Worm (Caenorhabditis elegans): ENCODE results near the gene str-33.

Gene str-33

DNA sequence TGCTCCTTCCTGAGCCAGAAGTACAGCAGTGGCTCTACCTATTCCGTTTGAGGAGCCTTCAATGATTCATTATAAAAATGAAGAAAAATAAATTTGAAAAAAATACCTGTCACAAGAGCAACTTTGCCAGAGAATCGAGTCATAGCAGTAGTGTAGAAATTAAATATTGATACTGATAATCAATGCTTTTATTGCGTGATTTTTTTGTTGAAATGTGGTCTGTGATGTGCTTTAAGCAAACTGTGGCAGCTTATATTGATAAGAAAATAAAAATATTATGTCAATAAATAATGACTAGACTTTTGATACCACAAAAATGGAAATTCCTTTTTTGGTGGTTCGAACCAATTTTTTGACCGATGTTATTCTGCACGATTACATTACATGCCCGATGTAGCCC, 36.7 kb downstream of the str-33 start, which contains the start of gene dhs-14:
Gene dhs-14, minus strand, starts transcription at position 149 of the 400 bp plus-strand sequence.
- no peak for TF ChIP-seq nhr-19 (GFP tag; conservative IDR thresholded peaks at IDR 0.05)
- TF ChIP-seq elt-2 (tag; optimal IDR thresholded peaks at IDR 0.05) = peak; percentile 71
- peak in 1 of 2 experiments; percentile 21 for TF ChIP-seq lin-35 (GFP tag; optimal IDR thresholded peaks at IDR 0.05)

DNA sequence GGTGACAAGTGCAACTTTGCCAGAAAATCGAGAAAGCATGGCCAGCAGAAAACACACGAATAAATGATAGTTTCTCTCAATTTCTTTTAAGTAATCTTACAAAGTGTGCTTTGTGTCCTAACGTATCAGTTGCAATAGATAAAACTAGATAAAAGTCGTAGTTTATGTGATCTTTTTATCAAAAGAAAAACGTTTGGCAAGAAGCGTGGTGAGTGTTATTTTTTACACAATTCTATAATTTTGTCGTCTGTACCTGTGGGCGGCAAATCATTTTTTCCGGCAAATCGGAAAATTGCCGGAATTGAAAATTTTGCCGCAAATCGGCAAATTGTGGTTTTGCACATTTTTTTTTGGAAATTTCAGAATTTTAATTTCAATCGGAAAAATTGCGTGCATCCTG, 39.1 kb downstream of the str-33 start, which contains the start of gene R05D8.9:
Gene R05D8.9, minus strand, starts transcription at position 101 of the 400 bp plus-strand sequence.
- TF ChIP-seq ces-1 (GFP tag; optimal IDR thresholded peaks at IDR 0.05) = no peak
- no peak for TF ChIP-seq elt-2 (tag; optimal IDR thresholded peaks at IDR 0.05)
- TF ChIP-seq sox-4 (tag; optimal IDR thresholded peaks at IDR 0.05) = no peak
- no peak for TF ChIP-seq fkh-10 (GFP tag; optimal IDR thresholded peaks at IDR 0.05)
- no peak for TF ChIP-seq C04F5.9 (tag; optimal IDR thresholded peaks at IDR 0.05)
- no peak for TF ChIP-seq ama-1 (optimal IDR thresholded peaks at IDR 0.05)
- TF ChIP-seq nhr-76 (tag; optimal IDR thresholded peaks at IDR 0.05) = no peak
- no peak for TF ChIP-seq ztf-11 (tag; optimal IDR thresholded peaks at IDR 0.05)
- no peak for TF ChIP-seq efl-3 (GFP tag; optimal IDR thresholded peaks at IDR 0.05)
- no peak for TF ChIP-seq dsc-1 (tag; optimal IDR thresholded peaks at IDR 0.05)

DNA sequence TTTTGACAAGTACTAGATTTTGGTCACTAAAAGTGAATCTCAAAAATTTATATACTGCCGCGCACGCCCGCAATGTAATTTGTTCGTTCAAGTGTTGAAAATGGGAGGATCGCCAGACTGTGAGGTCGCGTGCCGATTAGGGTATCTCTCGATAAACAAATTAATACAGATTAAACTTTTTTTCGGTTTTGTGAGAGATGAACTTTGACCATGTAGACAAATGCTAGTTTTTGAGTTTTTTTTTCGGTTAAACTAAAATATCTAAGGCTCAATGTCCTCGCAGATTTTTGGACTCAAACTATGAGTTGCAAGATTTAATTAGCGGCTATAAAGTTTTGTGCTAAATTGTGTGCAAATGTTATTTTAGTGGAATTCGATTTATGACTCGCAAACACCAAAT, 41.4 kb downstream of the str-33 start, which contains the start of gene dhs-15:
Gene dhs-15, minus strand, starts transcription at position 101 of the 400 bp plus-strand sequence.
- no peak for TF ChIP-seq ceh-8 (GFP tag; optimal IDR thresholded peaks at IDR 0.05)
- TF ChIP-seq xbp-1 (tag; optimal IDR thresholded peaks at IDR 0.05) = no peak
- no peak for TF ChIP-seq lir-3 (tag; optimal IDR thresholded peaks at IDR 0.05; ENCODE audit: poor library complexity)
- peak; percentile 64 for TF ChIP-seq nhr-85 (tag)
- TF ChIP-seq jun-1 (tag; optimal IDR thresholded peaks at IDR 0.05) = no peak
- no peak for TF ChIP-seq mdl-1 (tag; optimal IDR thresholded peaks at IDR 0.05)
- no peak for TF ChIP-seq blmp-1 (tag; optimal IDR thresholded peaks at IDR 0.05)
- no peak for TF ChIP-seq nhr-12 (tag; optimal IDR thresholded peaks at IDR 0.05)

DNA sequence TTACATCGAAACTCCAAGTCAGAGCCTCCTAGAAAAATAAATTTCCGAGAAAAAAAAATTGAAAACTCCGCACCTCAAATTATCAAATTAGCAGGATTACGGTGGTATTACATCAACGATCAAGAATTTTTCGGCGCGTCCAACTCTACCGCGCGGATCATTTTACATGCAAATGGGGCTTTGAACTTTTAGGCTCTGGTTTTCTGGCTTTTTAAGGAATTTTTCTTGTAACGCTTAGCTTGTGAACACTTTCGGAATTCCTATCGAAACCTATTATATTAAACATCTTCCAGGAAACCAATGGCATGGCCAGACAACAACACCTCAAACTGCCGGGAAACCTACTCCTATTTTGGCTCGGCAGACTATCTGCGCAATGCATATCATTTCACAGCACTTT, 43.2 kb downstream of the str-33 start, which contains the start of gene srh-56:
Gene srh-56, plus strand, starts transcription at position 301 of the 400 bp plus-strand sequence.
- TF ChIP-seq skn-1 (tag; optimal IDR thresholded peaks at IDR 0.05) (no peak), nhr-71 (tag; optimal IDR thresholded peaks at IDR 0.05) (no peak), nhr-90 (tag; optimal IDR thresholded peaks at IDR 0.05; ENCODE audit: poor library complexity) (no peak), unc-30 (tag; optimal IDR thresholded peaks at IDR 0.05) (no peak), rnt-1 (tag; optimal IDR thresholded peaks at IDR 0.05) (no peak), lin-35 (GFP tag; optimal IDR thresholded peaks at IDR 0.05) (no peak), ceh-82 (tag; optimal IDR thresholded peaks at IDR 0.05) (no peak), nhr-47 (tag; optimal IDR thresholded peaks at IDR 0.05) (no peak), ztf-11 (tag; optimal IDR thresholded peaks at IDR 0.05) (no peak), mef-2 (tag; optimal IDR thresholded peaks at IDR 0.05) (no peak), nhr-19 (GFP tag; conservative IDR thresholded peaks at IDR 0.05) (no peak), snpc-4 (tag; optimal IDR thresholded peaks at IDR 0.05) (no peak), efl-3 (GFP tag; optimal IDR thresholded peaks at IDR 0.05) (no peak)

DNA sequence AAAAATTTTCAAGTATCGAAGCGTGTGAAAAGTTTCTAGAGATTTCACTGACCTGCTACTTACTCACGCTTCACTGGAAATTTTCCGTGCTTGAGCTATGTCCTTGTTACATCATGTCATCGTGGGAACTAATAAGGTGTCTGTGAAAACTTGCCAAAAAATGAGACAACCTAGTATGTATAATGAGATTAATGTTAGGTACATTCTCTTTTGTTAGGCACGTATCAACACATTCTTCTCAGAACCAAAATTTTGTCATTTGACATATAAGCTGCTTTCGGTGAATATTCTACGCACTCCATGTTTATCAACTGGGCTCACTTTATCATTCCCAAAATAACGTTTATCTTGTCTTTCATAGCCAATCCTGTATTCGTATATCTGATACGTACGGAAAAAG, 45.7 kb downstream of the str-33 start, which contains the start of gene srj-18:
Gene srj-18, plus strand, starts transcription at position 301 of the 400 bp plus-strand sequence.
- TF ChIP-seq unc-130 (tag; optimal IDR thresholded peaks at IDR 0.05) = no peak
- peak; percentile 59 for TF ChIP-seq fkh-8 (tag; optimal IDR thresholded peaks at IDR 0.05)
- no peak for TF ChIP-seq xbp-1 (tag; optimal IDR thresholded peaks at IDR 0.05)
- no peak for TF ChIP-seq nhr-84 (tag; optimal IDR thresholded peaks at IDR 0.05)
- no peak for TF ChIP-seq isw-1 (GFP tag; IDR thresholded peaks at IDR 0.05)
- TF ChIP-seq ceh-82 (tag; optimal IDR thresholded peaks at IDR 0.05) = no peak

All from whole organism, L1 larva.